Worm (Caenorhabditis elegans) whole organism, L3 larva: ENCODE data around the gene sto-3.

Experiments
- R02D3.7 ChIP-seq: fragments of 150-350 bp; optimal IDR thresholded peaks from 2 replicates; lab custom pipeline; 2014; ENCODE audit warnings: missing biosample characterization, missing genetic modification characterization
- ZK546.5 ChIP-seq: sonication (generic microtip); optimal IDR thresholded peaks from 2 replicates; lab custom pipeline; 2017; ENCODE audit warnings: missing biosample characterization, missing genetic modification characterization
- aly-2 ChIP-seq: fragments of 150-350 bp; optimal IDR thresholded peaks from 2 replicates; lab custom pipeline; 2014; ENCODE audit warnings: missing biosample characterization, missing genetic modification characterization
- ama-1 ChIP-seq: fragments of 150-350 bp; optimal IDR thresholded peaks from 2 replicates; lab custom pipeline; 2018
- ceh-16 ChIP-seq: sonication (generic microtip); optimal IDR thresholded peaks from 2 replicates; lab custom pipeline; 2017; ENCODE audit warnings: missing biosample characterization, missing genetic modification characterization
- ceh-28 ChIP-seq: fragments of 150-350 bp; optimal IDR thresholded peaks from 2 replicates; lab custom pipeline; 2014; ENCODE audit warnings: missing biosample characterization, missing genetic modification reagents, missing genetic modification characterization
- ceh-82 ChIP-seq: fragments of 150-350 bp; optimal IDR thresholded peaks from 2 replicates; lab custom pipeline; 2014; ENCODE audit warnings: missing biosample characterization, missing genetic modification characterization
- ceh-9 ChIP-seq: sonication (generic microtip); optimal IDR thresholded peaks from 2 replicates; lab custom pipeline; 2018; ENCODE audit warnings: missing biosample characterization, missing genetic modification characterization
- daf-12 ChIP-seq: fragments of 150-350 bp; optimal IDR thresholded peaks from 2 replicates; lab custom pipeline; 2014; ENCODE audit warnings: missing biosample characterization, missing genetic modification reagents, missing genetic modification characterization
- egl-27 ChIP-seq: sonication (generic microtip); optimal IDR thresholded peaks from 4 replicates; lab custom pipeline; 2017; ENCODE audit warnings: missing biosample characterization, missing genetic modification reagents, missing genetic modification characterization
- egl-5 ChIP-seq: fragments of 150-350 bp; optimal IDR thresholded peaks from 2 replicates; lab custom pipeline; 2017; ENCODE audit warnings: missing biosample characterization, missing genetic modification reagents, missing genetic modification characterization, inconsistent platforms
- elt-1 ChIP-seq: fragments of 150-350 bp; optimal IDR thresholded peaks from 2 replicates; lab custom pipeline; 2014; ENCODE audit warnings: missing biosample characterization, missing genetic modification characterization
- elt-2 ChIP-seq: sonication (generic microtip); optimal IDR thresholded peaks from 2 replicates; lab custom pipeline; 2016; ENCODE audit warnings: missing genetic modification reagents, mild to moderate bottlenecking, missing genetic modification characterization, missing compliant biosample characterization
- elt-3 ChIP-seq, 3 experiments: fragments of 150-350 bp in 1 of 3; sonication (generic microtip) in 2 of 3; optimal IDR thresholded peaks; 2 replicates in 2 of 3; 4 replicates in 1 of 3; lab custom pipeline; 2014 to 2017; ENCODE audit warnings: missing biosample characterization in 3 of 3, missing genetic modification characterization in 3 of 3
- eor-1 ChIP-seq, 2 experiments: fragments of 150-350 bp; optimal IDR thresholded peaks; 2 replicates each; lab custom pipeline; 2014 to 2018; ENCODE audit warnings: missing biosample characterization in 2 of 2, missing genetic modification characterization in 2 of 2
- fkh-10 ChIP-seq: sonication (generic microtip); optimal IDR thresholded peaks from 2 replicates; lab custom pipeline; 2017; ENCODE audit warnings: missing biosample characterization, missing genetic modification reagents, missing genetic modification characterization
- fkh-2 ChIP-seq: fragments of 150-350 bp; optimal IDR thresholded peaks from 2 replicates; lab custom pipeline; 2014; ENCODE audit warnings: missing biosample characterization, missing genetic modification reagents, missing genetic modification characterization
- fos-1 ChIP-seq: fragments of 150-350 bp; optimal IDR thresholded peaks from 2 replicates; lab custom pipeline; 2014; ENCODE audit warnings: missing biosample characterization, missing genetic modification characterization
- hmg-11 ChIP-seq: sonication (generic microtip); optimal IDR thresholded peaks from 2 replicates; lab custom pipeline; 2016; ENCODE audit warnings: missing genetic modification characterization, missing compliant biosample characterization
- jun-1 ChIP-seq: fragments of 150-350 bp; optimal IDR thresholded peaks from 2 replicates; lab custom pipeline; 2014; ENCODE audit warnings: missing biosample characterization, missing genetic modification reagents, missing genetic modification characterization
- lin-15B ChIP-seq: fragments of 150-350 bp; optimal IDR thresholded peaks from 2 replicates; lab custom pipeline; 2014; ENCODE audit warnings: missing biosample characterization, missing genetic modification characterization
- lin-39 ChIP-seq: fragments of 150-350 bp; optimal IDR thresholded peaks from 2 replicates; lab custom pipeline; 2018; ENCODE audit warnings: missing biosample characterization, missing genetic modification reagents, missing genetic modification characterization
- lsy-12 ChIP-seq: sonication (generic microtip); optimal IDR thresholded peaks from 2 replicates; lab custom pipeline; 2016; ENCODE audit warnings: mild to moderate bottlenecking, missing genetic modification characterization, missing compliant biosample characterization
- mdl-1 ChIP-seq: fragments of 150-350 bp; optimal IDR thresholded peaks from 2 replicates; lab custom pipeline; 2014; ENCODE audit warnings: missing biosample characterization, missing genetic modification characterization
- mml-1 ChIP-seq: fragments of 150-350 bp; sonication (generic microtip); optimal IDR thresholded peaks from 3 replicates; lab custom pipeline; 2014; ENCODE audit warnings: missing biosample characterization, missing genetic modification characterization
- nfya-1 ChIP-seq: sonication (generic microtip); optimal IDR thresholded peaks from 2 replicates; lab custom pipeline; 2017; ENCODE audit warnings: missing genetic modification characterization, mild to moderate bottlenecking, missing compliant biosample characterization, antibody characterized with exemption, moderate library complexity; ENCODE audit not compliant: insufficient read depth
- nhr-11 ChIP-seq: fragments of 150-350 bp; optimal IDR thresholded peaks from 2 replicates; lab custom pipeline; 2014; ENCODE audit warnings: missing biosample characterization, missing genetic modification characterization
- nhr-12 ChIP-seq: fragments of 150-350 bp; optimal IDR thresholded peaks from 2 replicates; lab custom pipeline; 2014; ENCODE audit warnings: missing biosample characterization, missing genetic modification characterization
- nhr-23 ChIP-seq: fragments of 150-350 bp; optimal IDR thresholded peaks from 2 replicates; lab custom pipeline; 2014; ENCODE audit warnings: missing biosample characterization, missing genetic modification reagents, missing genetic modification characterization
- nhr-237 ChIP-seq: fragments of 150-350 bp; optimal IDR thresholded peaks from 2 replicates; lab custom pipeline; 2014; ENCODE audit warnings: missing biosample characterization, missing genetic modification characterization
- nhr-25 ChIP-seq: sonication (generic microtip); optimal IDR thresholded peaks from 2 replicates; lab custom pipeline; 2017; ENCODE audit warnings: missing biosample characterization, missing genetic modification characterization
- nhr-28 ChIP-seq: fragments of 150-350 bp; optimal IDR thresholded peaks from 2 replicates; lab custom pipeline; 2014; ENCODE audit warnings: missing biosample characterization, missing genetic modification characterization
- nhr-43 ChIP-seq: sonication (generic microtip); optimal IDR thresholded peaks from 2 replicates; lab custom pipeline; 2016; ENCODE audit warnings: mild to moderate bottlenecking, missing genetic modification characterization, missing compliant biosample characterization; ENCODE audit not compliant: poor library complexity, severe bottlenecking
- nhr-67 ChIP-seq: fragments of 150-350 bp; optimal IDR thresholded peaks from 2 replicates; lab custom pipeline; 2014; ENCODE audit warnings: missing biosample characterization, missing genetic modification characterization
- nhr-76 ChIP-seq: fragments of 150-350 bp; sonication (generic microtip); optimal IDR thresholded peaks from 5 replicates; lab custom pipeline; 2014; ENCODE audit warnings: missing biosample characterization, missing genetic modification characterization
- nhr-77 ChIP-seq: fragments of 150-350 bp; optimal IDR thresholded peaks from 2 replicates; lab custom pipeline; 2014; ENCODE audit warnings: missing biosample characterization, missing genetic modification characterization
- pha-4 ChIP-seq: fragments of 150-350 bp; optimal IDR thresholded peaks from 2 replicates; lab custom pipeline; 2014; ENCODE audit warnings: missing biosample characterization, missing genetic modification reagents, missing genetic modification characterization
- pqm-1 ChIP-seq: fragments of 150-350 bp; optimal IDR thresholded peaks from 2 replicates; lab custom pipeline; 2017; ENCODE audit warnings: missing biosample characterization, missing genetic modification characterization, inconsistent platforms
- sea-2 ChIP-seq: fragments of 150-350 bp; sonication (generic microtip); optimal IDR thresholded peaks from 4 replicates; lab custom pipeline; 2014; ENCODE audit warnings: missing biosample characterization, missing genetic modification reagents, missing genetic modification characterization
- skn-1 ChIP-seq: fragments of 150-350 bp; optimal IDR thresholded peaks from 2 replicates; lab custom pipeline; 2014; ENCODE audit warnings: missing biosample characterization, missing genetic modification characterization
- snpc-4 ChIP-seq: fragments of 150-350 bp; optimal IDR thresholded peaks from 2 replicates; lab custom pipeline; 2014; ENCODE audit warnings: missing biosample characterization, missing genetic modification characterization
- tbx-2 ChIP-seq: sonication (generic microtip); optimal IDR thresholded peaks from 2 replicates; lab custom pipeline; 2016; ENCODE audit warnings: mild to moderate bottlenecking, missing genetic modification characterization, missing compliant biosample characterization
- unc-39 ChIP-seq: sonication (generic microtip); optimal IDR thresholded peaks from 4 replicates; lab custom pipeline; 2017; ENCODE audit warnings: missing biosample characterization, missing genetic modification characterization
- unc-62 ChIP-seq: fragments of 150-350 bp; sonication (generic microtip); optimal IDR thresholded peaks from 4 replicates; lab custom pipeline; 2014; ENCODE audit warnings: missing biosample characterization, missing genetic modification reagents, missing genetic modification characterization
- zag-1 ChIP-seq: fragments of 150-350 bp; optimal IDR thresholded peaks from 2 replicates; lab custom pipeline; 2014; ENCODE audit warnings: missing biosample characterization, missing genetic modification characterization
- ztf-11 ChIP-seq: fragments of 150-350 bp; optimal IDR thresholded peaks from 2 replicates; lab custom pipeline; 2014; ENCODE audit warnings: missing biosample characterization, missing genetic modification characterization
- ztf-4 ChIP-seq: fragments of 150-350 bp; optimal IDR thresholded peaks from 2 replicates; lab custom pipeline; 2014; ENCODE audit warnings: missing biosample characterization, missing genetic modification characterization

Gene sto-3

ce11 chrX:11605214-11605765 is 16.6 kb downstream of the sto-3 start, which contains the start of gene ftt-2:
Gene ftt-2, minus strand, starts transcription at chrX:11605419.
- peak; percentile 80 for TF ChIP-seq ama-1 (lab: Kevin White, UChicago)
- no peak for TF ChIP-seq nhr-237 (tag; lab: Kevin White, UChicago)
- TF ChIP-seq, all 47 proteins: peak for 1

- no peak for TF ChIP-seq lin-15B (tag; lab: Kevin White, UChicago)
- no peak for TF ChIP-seq lin-39
- no peak for TF ChIP-seq eor-1 (tag; optimal IDR thresholded peaks at IDR 0.05; lab: Kevin White, UChicago)
- TF ChIP-seq R02D3.7 (tag; lab: Kevin White, UChicago) = peak; percentile 23
- TF ChIP-seq sea-2 (GFP tag; lab: Kevin White, UChicago) = no peak
- no peak for TF ChIP-seq nhr-237 (tag; lab: Kevin White, UChicago)
- no peak for TF ChIP-seq pqm-1 (tag; lab: Kevin White, UChicago)
- no peak for TF ChIP-seq unc-62
- TF ChIP-seq ZK546.5 = no peak
- TF ChIP-seq unc-39 (tag; lab: Kevin White, UChicago) = no peak
- no peak for TF ChIP-seq elt-1 (tag; lab: Kevin White, UChicago)
- TF ChIP-seq mml-1 (tag; lab: Kevin White, UChicago) = no peak
- no peak for TF ChIP-seq nfya-1 (tag; lab: Kevin White, UChicago)
- TF ChIP-seq egl-5 (tag; lab: Kevin White, UChicago) = no peak
- TF ChIP-seq tbx-2 (tag; lab: Kevin White, UChicago) = peak; percentile 55
- TF ChIP-seq ceh-9 = no peak
- no peak for TF ChIP-seq egl-27 (tag; lab: Kevin White, UChicago)
- TF ChIP-seq aly-2 (tag; lab: Kevin White, UChicago) = peak; percentile 65
- TF ChIP-seq nhr-25 (tag; lab: Kevin White, UChicago) = peak; percentile 63
- TF ChIP-seq fkh-10 (GFP tag; lab: Kevin White, UChicago) = no peak
- TF ChIP-seq nhr-11 (tag; lab: Kevin White, UChicago) = no peak
- TF ChIP-seq daf-12 (tag; lab: Kevin White, UChicago) = no peak
- TF ChIP-seq nhr-28 = no peak
- peak; percentile 92 for TF ChIP-seq ama-1 (lab: Kevin White, UChicago)
- TF ChIP-seq ceh-16 (tag; lab: Kevin White, UChicago) = no peak
- TF ChIP-seq nhr-76 (tag; lab: Kevin White, UChicago) = no peak
- peak; percentile 5 for TF ChIP-seq pha-4 (tag; lab: Kevin White, UChicago)
- no peak for TF ChIP-seq nhr-67 (tag; lab: Kevin White, UChicago)
- TF ChIP-seq ceh-82 (tag; lab: Kevin White, UChicago) = peak; percentile 28
- TF ChIP-seq ztf-4 = peak; percentile 45
- TF ChIP-seq jun-1 = peak; percentile 67
- peak; percentile 67 for TF ChIP-seq nhr-77 (tag; lab: Kevin White, UChicago)
- peak; percentile 45 for TF ChIP-seq elt-2
- peak; percentile 10 for TF ChIP-seq skn-1 (tag; lab: Kevin White, UChicago)
- peak; percentile 69 for TF ChIP-seq ceh-28 (tag; lab: Kevin White, UChicago)
- no peak for TF ChIP-seq mdl-1 (tag; lab: Kevin White, UChicago)
- no peak for TF ChIP-seq fkh-2 (tag; lab: Kevin White, UChicago)
- TF ChIP-seq hmg-11 (tag; lab: Kevin White, UChicago) = no peak
- TF ChIP-seq snpc-4 = no peak
- peak; percentile 48 for TF ChIP-seq nhr-23 (tag; lab: Kevin White, UChicago)
- TF ChIP-seq nhr-43 = peak; percentile 65
- no peak for TF ChIP-seq nhr-12 (tag; lab: Kevin White, UChicago)
- no peak for TF ChIP-seq zag-1
- no peak for TF ChIP-seq ztf-11 (tag; lab: Kevin White, UChicago)
- TF ChIP-seq fos-1 (tag; lab: Kevin White, UChicago) = peak; percentile 13
- peak; percentile 67 for TF ChIP-seq lsy-12 (tag; lab: Kevin White, UChicago)
- no peak for TF ChIP-seq elt-3 (tag; optimal IDR thresholded peaks at IDR 0.05; lab: Kevin White, UChicago)
Observed at ce11 chrX:11603234-11604108, 18.4 kb downstream of the sto-3 start.
